Fruit fly (Drosophila melanogaster) whole organism: ENCODE results near the gene Sfp36F.

Experiments used
- pan ChIP-seq: fragments of >200 bp; optimal IDR thresholded peaks from 2 replicates; lab custom pipeline; 2017
- usp ChIP-seq: fragments of >200 bp; optimal IDR thresholded peaks from 2 replicates; lab custom pipeline; 2017; ENCODE audit warnings: missing biosample characterization, missing genetic modification characterization, mixed read lengths

DNA sequence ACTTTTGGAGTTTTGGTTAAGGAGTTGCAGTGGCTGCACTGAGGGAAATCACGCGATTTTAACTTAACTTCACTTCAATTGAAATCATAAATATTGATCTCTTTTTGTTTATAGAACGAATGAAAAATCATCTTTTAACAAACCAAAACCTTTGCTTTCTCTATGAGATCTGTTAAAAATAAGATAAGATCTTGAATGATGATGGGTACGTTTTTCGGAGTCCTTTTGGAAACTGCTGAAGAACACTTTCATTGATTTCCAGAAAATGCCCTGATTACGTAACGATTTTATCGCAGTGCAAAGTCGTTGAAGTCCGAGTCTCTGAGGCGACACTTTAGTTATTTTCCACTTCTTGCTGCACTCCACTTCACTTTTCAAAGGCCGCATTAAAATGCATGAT lies 20.0 kb downstream of the Sfp36F start:
- no peak for TF ChIP-seq usp (GFP tag; lab: Kevin White, UChicago)
- no peak for TF ChIP-seq pan (lab: Kevin White, UChicago)
